Worm (Caenorhabditis elegans) whole organism, L3 larva: ENCODE measurements around the gene F58F9.6.
"Not testable (repeated sequence)": the region's sequence is repeated elsewhere in the genome, so short reads cannot be mapped to it uniquely, and the experiment has no call there.

Experiments used
- R02D3.7 ChIP-seq: fragments of 150-350 bp; optimal IDR thresholded peaks from 2 replicates; lab custom pipeline; 2014; ENCODE audit warnings: missing biosample characterization, missing genetic modification characterization
- ZK546.5 ChIP-seq: sonication (generic microtip); optimal IDR thresholded peaks from 2 replicates; lab custom pipeline; 2017; ENCODE audit warnings: missing biosample characterization, missing genetic modification characterization
- ceh-16 ChIP-seq: sonication (generic microtip); optimal IDR thresholded peaks from 2 replicates; lab custom pipeline; 2017; ENCODE audit warnings: missing biosample characterization, missing genetic modification characterization
- ceh-28 ChIP-seq: fragments of 150-350 bp; optimal IDR thresholded peaks from 2 replicates; lab custom pipeline; 2014; ENCODE audit warnings: missing biosample characterization, missing genetic modification reagents, missing genetic modification characterization
- egl-27 ChIP-seq: sonication (generic microtip); optimal IDR thresholded peaks from 4 replicates; lab custom pipeline; 2017; ENCODE audit warnings: missing biosample characterization, missing genetic modification reagents, missing genetic modification characterization
- egl-5 ChIP-seq: fragments of 150-350 bp; optimal IDR thresholded peaks from 2 replicates; lab custom pipeline; 2017; ENCODE audit warnings: missing biosample characterization, missing genetic modification reagents, missing genetic modification characterization, inconsistent platforms
- elt-2 ChIP-seq: sonication (generic microtip); optimal IDR thresholded peaks from 2 replicates; lab custom pipeline; 2016; ENCODE audit warnings: missing genetic modification reagents, mild to moderate bottlenecking, missing genetic modification characterization, missing compliant biosample characterization
- elt-3 ChIP-seq, 3 experiments: fragments of 150-350 bp in 1 of 3; sonication (generic microtip) in 2 of 3; optimal IDR thresholded peaks; 2 replicates in 2 of 3; 4 replicates in 1 of 3; lab custom pipeline; 2014 to 2017; ENCODE audit warnings: missing biosample characterization in 3 of 3, missing genetic modification characterization in 3 of 3
- eor-1 ChIP-seq, 2 experiments: fragments of 150-350 bp; optimal IDR thresholded peaks; 2 replicates each; lab custom pipeline; 2014 to 2018; ENCODE audit warnings: missing biosample characterization in 2 of 2, missing genetic modification characterization in 2 of 2
- fkh-10 ChIP-seq: sonication (generic microtip); optimal IDR thresholded peaks from 2 replicates; lab custom pipeline; 2017; ENCODE audit warnings: missing biosample characterization, missing genetic modification reagents, missing genetic modification characterization
- fkh-2 ChIP-seq: fragments of 150-350 bp; optimal IDR thresholded peaks from 2 replicates; lab custom pipeline; 2014; ENCODE audit warnings: missing biosample characterization, missing genetic modification reagents, missing genetic modification characterization
- fos-1 ChIP-seq: fragments of 150-350 bp; optimal IDR thresholded peaks from 2 replicates; lab custom pipeline; 2014; ENCODE audit warnings: missing biosample characterization, missing genetic modification characterization
- hmg-11 ChIP-seq: sonication (generic microtip); optimal IDR thresholded peaks from 2 replicates; lab custom pipeline; 2016; ENCODE audit warnings: missing genetic modification characterization, missing compliant biosample characterization
- jun-1 ChIP-seq: fragments of 150-350 bp; optimal IDR thresholded peaks from 2 replicates; lab custom pipeline; 2014; ENCODE audit warnings: missing biosample characterization, missing genetic modification reagents, missing genetic modification characterization
- lin-15B ChIP-seq: fragments of 150-350 bp; optimal IDR thresholded peaks from 2 replicates; lab custom pipeline; 2014; ENCODE audit warnings: missing biosample characterization, missing genetic modification characterization
- lin-39 ChIP-seq: fragments of 150-350 bp; optimal IDR thresholded peaks from 2 replicates; lab custom pipeline; 2018; ENCODE audit warnings: missing biosample characterization, missing genetic modification reagents, missing genetic modification characterization
- lsy-12 ChIP-seq: sonication (generic microtip); optimal IDR thresholded peaks from 2 replicates; lab custom pipeline; 2016; ENCODE audit warnings: mild to moderate bottlenecking, missing genetic modification characterization, missing compliant biosample characterization
- nfya-1 ChIP-seq: sonication (generic microtip); optimal IDR thresholded peaks from 2 replicates; lab custom pipeline; 2017; ENCODE audit warnings: missing genetic modification characterization, mild to moderate bottlenecking, missing compliant biosample characterization, antibody characterized with exemption, moderate library complexity; ENCODE audit not compliant: insufficient read depth
- nhr-11 ChIP-seq: fragments of 150-350 bp; optimal IDR thresholded peaks from 2 replicates; lab custom pipeline; 2014; ENCODE audit warnings: missing biosample characterization, missing genetic modification characterization
- nhr-12 ChIP-seq: fragments of 150-350 bp; optimal IDR thresholded peaks from 2 replicates; lab custom pipeline; 2014; ENCODE audit warnings: missing biosample characterization, missing genetic modification characterization
- nhr-23 ChIP-seq: fragments of 150-350 bp; optimal IDR thresholded peaks from 2 replicates; lab custom pipeline; 2014; ENCODE audit warnings: missing biosample characterization, missing genetic modification reagents, missing genetic modification characterization
- nhr-237 ChIP-seq: fragments of 150-350 bp; optimal IDR thresholded peaks from 2 replicates; lab custom pipeline; 2014; ENCODE audit warnings: missing biosample characterization, missing genetic modification characterization
- nhr-28 ChIP-seq: fragments of 150-350 bp; optimal IDR thresholded peaks from 2 replicates; lab custom pipeline; 2014; ENCODE audit warnings: missing biosample characterization, missing genetic modification characterization
- nhr-43 ChIP-seq: sonication (generic microtip); optimal IDR thresholded peaks from 2 replicates; lab custom pipeline; 2016; ENCODE audit warnings: mild to moderate bottlenecking, missing genetic modification characterization, missing compliant biosample characterization; ENCODE audit not compliant: poor library complexity, severe bottlenecking
- nhr-77 ChIP-seq: fragments of 150-350 bp; optimal IDR thresholded peaks from 2 replicates; lab custom pipeline; 2014; ENCODE audit warnings: missing biosample characterization, missing genetic modification characterization
- pha-4 ChIP-seq: fragments of 150-350 bp; optimal IDR thresholded peaks from 2 replicates; lab custom pipeline; 2014; ENCODE audit warnings: missing biosample characterization, missing genetic modification reagents, missing genetic modification characterization
- pqm-1 ChIP-seq: fragments of 150-350 bp; optimal IDR thresholded peaks from 2 replicates; lab custom pipeline; 2017; ENCODE audit warnings: missing biosample characterization, missing genetic modification characterization, inconsistent platforms
- sea-2 ChIP-seq: fragments of 150-350 bp; sonication (generic microtip); optimal IDR thresholded peaks from 4 replicates; lab custom pipeline; 2014; ENCODE audit warnings: missing biosample characterization, missing genetic modification reagents, missing genetic modification characterization
- skn-1 ChIP-seq: fragments of 150-350 bp; optimal IDR thresholded peaks from 2 replicates; lab custom pipeline; 2014; ENCODE audit warnings: missing biosample characterization, missing genetic modification characterization
- tbx-2 ChIP-seq: sonication (generic microtip); optimal IDR thresholded peaks from 2 replicates; lab custom pipeline; 2016; ENCODE audit warnings: mild to moderate bottlenecking, missing genetic modification characterization, missing compliant biosample characterization
- unc-62 ChIP-seq: fragments of 150-350 bp; sonication (generic microtip); optimal IDR thresholded peaks from 4 replicates; lab custom pipeline; 2014; ENCODE audit warnings: missing biosample characterization, missing genetic modification reagents, missing genetic modification characterization
- ztf-4 ChIP-seq: fragments of 150-350 bp; optimal IDR thresholded peaks from 2 replicates; lab custom pipeline; 2014; ENCODE audit warnings: missing biosample characterization, missing genetic modification characterization

F58F9.6 gene

DNA sequence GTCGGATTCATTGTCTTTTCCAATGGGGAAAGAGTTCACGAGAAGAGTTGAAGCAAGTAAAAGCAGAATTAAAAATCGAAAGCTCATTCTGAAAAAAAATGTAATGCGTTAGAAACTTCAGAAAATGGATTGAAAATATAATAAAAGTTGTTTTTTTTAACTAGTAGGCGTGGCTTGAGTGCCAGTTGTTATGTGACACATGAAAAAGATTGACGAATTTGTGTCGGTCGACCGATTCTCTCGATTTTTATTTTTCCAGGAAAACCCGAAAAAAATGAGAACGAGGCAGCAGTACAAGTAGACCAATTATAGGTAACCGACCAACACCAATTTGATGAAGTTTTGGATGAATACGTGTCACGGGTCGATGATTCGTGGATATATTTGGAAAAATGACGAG, 22.3 kb upstream of the F58F9.6 start, which contains the start of gene nlp-16:
nlp-16 (minus strand) TSS at position 101 of the 400 bp plus-strand sequence.
- TF ChIP-seq lin-15B (tag; lab: Kevin White, UChicago), result no peak
- no peak for TF ChIP-seq elt-3 (tag; optimal IDR thresholded peaks at IDR 0.05; lab: Kevin White, UChicago)
- TF ChIP-seq egl-27 (tag; lab: Kevin White, UChicago), result no peak
- TF ChIP-seq nhr-11, result no peak
- TF ChIP-seq, all 47 proteins: peak for 0

DNA sequence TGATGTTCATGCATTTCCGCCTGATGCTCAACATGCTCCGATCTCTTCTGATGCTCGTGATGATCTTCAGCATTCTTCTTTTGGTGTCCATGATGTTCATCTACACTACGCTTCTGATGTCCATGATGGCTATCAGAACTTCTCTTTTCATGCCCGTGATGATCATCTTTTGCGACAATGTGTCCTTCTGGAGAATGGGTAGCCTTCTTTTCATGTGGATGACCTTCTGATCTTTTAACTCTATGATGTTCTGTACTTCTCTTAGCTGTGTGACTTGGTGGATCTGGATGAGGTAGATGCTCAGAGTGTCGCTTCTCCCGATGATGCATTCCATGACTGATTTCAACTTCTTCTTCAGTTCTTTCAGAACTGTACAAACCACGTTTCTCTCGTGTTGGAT, 21.6 kb upstream of the F58F9.6 start:
- TF ChIP-seq unc-62 (no peak), nhr-28 (tag; lab: Kevin White, UChicago) (no peak), ZK546.5 (tag; lab: Kevin White, UChicago) (no peak), elt-3 (tag; optimal IDR thresholded peaks at IDR 0.05; lab: Kevin White, UChicago) (no peak)

DNA sequence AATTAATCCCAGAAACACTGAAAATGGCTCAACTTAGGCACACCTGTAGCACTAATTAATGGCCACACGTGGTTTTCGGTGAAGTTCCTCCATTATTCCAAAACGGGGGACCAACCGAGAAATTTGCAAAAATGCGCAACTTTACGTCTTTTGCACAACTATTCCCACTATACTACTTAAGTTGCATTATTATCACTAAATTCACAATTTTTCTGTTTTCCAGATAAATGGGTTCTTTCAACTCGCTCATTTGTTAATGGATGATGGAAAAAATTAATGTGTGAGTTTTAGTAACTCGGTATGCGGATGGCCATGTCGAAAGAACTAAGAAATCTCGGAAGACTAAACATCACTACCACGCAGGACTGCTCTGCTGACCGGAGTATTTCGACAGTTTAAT, 17.2 kb upstream of the F58F9.6 start, which contains the start of gene T13A10.64:
T13A10.64 (plus strand) TSS at position 301 of the 400 bp plus-strand sequence.
- no peak for TF ChIP-seq R02D3.7
- no peak for TF ChIP-seq nhr-23 (tag; lab: Kevin White, UChicago)
- TF ChIP-seq egl-5 (tag; lab: Kevin White, UChicago), result no peak
- TF ChIP-seq ceh-16, result no peak
- no peak for TF ChIP-seq eor-1 (tag; optimal IDR thresholded peaks at IDR 0.05; lab: Kevin White, UChicago)
- no peak for TF ChIP-seq nfya-1 (tag; lab: Kevin White, UChicago)
- TF ChIP-seq ceh-28 (tag; lab: Kevin White, UChicago), result no peak
- TF ChIP-seq ztf-4 (tag; lab: Kevin White, UChicago), result no peak
- no peak for TF ChIP-seq hmg-11 (tag; lab: Kevin White, UChicago)
- no peak for TF ChIP-seq nhr-11
- no peak for TF ChIP-seq nhr-12 (tag; lab: Kevin White, UChicago)
- TF ChIP-seq egl-27 (tag; lab: Kevin White, UChicago), result no peak
- no peak for TF ChIP-seq unc-62
- TF ChIP-seq nhr-77 (tag; lab: Kevin White, UChicago), result no peak
- TF ChIP-seq tbx-2, result no peak
- TF ChIP-seq fos-1, result no peak
- TF ChIP-seq lin-39 (tag; lab: Kevin White, UChicago), result no peak
- TF ChIP-seq sea-2 (GFP tag; lab: Kevin White, UChicago), result no peak
- TF ChIP-seq pha-4 (tag; lab: Kevin White, UChicago), result no peak

DNA sequence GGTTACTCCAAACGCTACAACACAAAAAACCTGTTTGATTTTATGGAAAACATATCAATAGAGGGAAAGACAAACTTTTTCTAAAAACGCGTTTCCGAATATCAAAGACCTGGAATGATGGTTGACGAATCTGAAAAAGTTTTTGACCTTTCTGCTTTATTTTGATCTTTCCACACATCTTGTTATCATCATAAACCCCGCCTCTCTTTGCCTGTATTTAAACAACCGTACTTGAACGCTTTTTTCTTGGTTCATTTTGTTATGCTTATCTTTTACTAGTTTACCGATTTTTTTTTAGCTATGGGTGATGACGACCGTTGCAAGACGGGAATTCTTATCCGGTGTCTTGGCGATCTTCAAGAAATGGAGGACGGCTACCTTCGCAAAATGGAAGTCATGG, 15.6 kb upstream of the F58F9.6 start, which contains the start of gene T13A10.2:
T13A10.2 (plus strand) TSS at position 301 of the 400 bp plus-strand sequence.
- not testable (repeated sequence) for TF ChIP-seq nhr-43 (tag; lab: Kevin White, UChicago); fkh-10; elt-2 (tag; lab: Kevin White, UChicago)

DNA sequence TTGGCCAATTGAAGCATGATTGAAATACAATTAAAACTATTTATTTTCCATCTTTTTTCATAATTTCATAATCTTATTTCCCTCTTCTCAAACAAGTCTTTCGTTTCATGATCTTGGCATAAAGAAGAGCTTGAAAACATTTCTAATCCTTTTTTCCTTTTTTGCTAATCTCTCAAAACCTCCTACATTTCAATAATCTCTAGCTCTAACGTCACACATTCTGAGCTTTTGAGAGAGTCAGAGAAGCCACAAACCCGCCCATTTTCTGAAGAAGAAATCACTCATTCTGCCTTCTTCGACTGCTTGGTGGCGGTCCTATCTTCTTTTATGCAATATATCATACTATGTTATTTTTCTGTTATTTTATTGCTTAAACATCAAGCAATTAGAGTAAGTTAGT, 12.2 kb upstream of the F58F9.6 start, which contains the start of gene F58F9.1:
F58F9.1 (plus strand) TSS at position 251 of the 400 bp plus-strand sequence.
- TF ChIP-seq nhr-237 (tag; lab: Kevin White, UChicago), result no peak
- TF ChIP-seq lin-39 (tag; lab: Kevin White, UChicago), result peak; percentile 36
- no peak for TF ChIP-seq lsy-12
- no peak for TF ChIP-seq sea-2 (GFP tag; lab: Kevin White, UChicago)
- no peak for TF ChIP-seq ceh-28 (tag; lab: Kevin White, UChicago)
- TF ChIP-seq nfya-1 (tag; lab: Kevin White, UChicago), result peak; percentile 19

DNA sequence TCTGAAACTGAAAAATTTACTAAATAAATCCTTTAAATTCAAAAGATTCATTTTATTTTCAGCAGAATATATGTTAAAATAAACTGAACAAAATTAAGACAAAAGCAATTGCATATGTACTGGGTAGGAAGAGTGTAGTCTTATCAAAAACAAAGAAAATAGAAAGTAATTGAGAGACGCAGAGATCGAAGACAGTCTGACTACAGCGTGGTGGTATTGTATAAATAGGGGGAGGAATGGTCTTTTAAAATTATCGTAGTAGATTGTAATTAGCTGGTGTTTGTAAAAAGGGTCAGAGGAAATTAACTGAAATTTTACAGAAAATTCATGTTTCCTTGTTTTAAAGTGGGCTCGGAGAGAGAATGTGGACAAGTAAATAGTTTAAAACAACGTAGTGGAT, 11.1 kb upstream of the F58F9.6 start, which contains the start of gene acox-3:
acox-3 (minus strand) TSS at position 7 of the 400 bp plus-strand sequence.
- peak; percentile 77 for TF ChIP-seq elt-2 (tag; lab: Kevin White, UChicago)
- TF ChIP-seq ceh-28 (tag; lab: Kevin White, UChicago), result peak; percentile 0
- TF ChIP-seq ZK546.5 (tag; lab: Kevin White, UChicago), result no peak
- TF ChIP-seq skn-1, result no peak
- TF ChIP-seq R02D3.7, result no peak
- no peak for TF ChIP-seq jun-1 (tag; lab: Kevin White, UChicago)
- TF ChIP-seq fkh-2, result no peak
- peak; percentile 57 for TF ChIP-seq pqm-1
- no peak for TF ChIP-seq ceh-16
- TF ChIP-seq pha-4 (tag; lab: Kevin White, UChicago), result peak; percentile 43
- no peak for TF ChIP-seq fkh-10
